Fruit fly (Drosophila melanogaster): ENCODE data around the gene kirre.

- TF ChIP-seq CTCF (optimal IDR thresholded peaks at IDR 0.05) = no peak
- TF ChIP-seq CG8478 (optimal IDR thresholded peaks at IDR 0.05) = no peak
Measured at dm6 chrX:2989332-2989731, 249.1 kb downstream of the kirre start.
